Worm (Caenorhabditis elegans): ENCODE measurements around the gene nlp-69.

DNA sequence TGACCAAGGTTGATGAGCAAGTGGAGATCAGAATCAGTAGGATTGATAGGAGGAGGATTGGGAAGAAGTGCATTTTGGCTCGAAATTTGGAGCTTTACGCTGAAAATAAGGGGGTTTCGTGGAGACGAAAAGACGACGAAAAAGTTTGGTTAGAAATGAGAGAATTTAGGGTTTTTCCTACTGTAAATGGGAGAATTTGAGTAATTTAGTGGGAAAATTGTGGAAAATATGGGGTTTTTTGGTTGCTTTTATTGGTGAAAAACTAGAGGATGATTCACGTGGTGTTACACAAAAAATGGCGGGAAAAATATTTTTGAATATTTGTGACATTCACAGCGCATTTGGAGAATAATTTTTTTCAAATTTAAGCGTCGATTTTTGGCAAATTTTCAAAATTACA lies at the start of gene nlp-69:
- no peak for TF ChIP-seq elt-3 (tag; optimal IDR thresholded peaks at IDR 0.05)
- no peak for TF ChIP-seq lsy-2 (tag; optimal IDR thresholded peaks at IDR 0.05)
- no peak for TF ChIP-seq pha-4 (tag; optimal IDR thresholded peaks at IDR 0.05)
- no peak for TF ChIP-seq snpc-4 (tag; optimal IDR thresholded peaks at IDR 0.05)
- TF ChIP-seq lin-13 (tag; optimal IDR thresholded peaks at IDR 0.05): no peak
- no peak for TF ChIP-seq nhr-237 (tag; optimal IDR thresholded peaks at IDR 0.05)
- TF ChIP-seq nhr-2 (tag; optimal IDR thresholded peaks at IDR 0.05): no peak
- no peak for TF ChIP-seq ces-1 (GFP tag; optimal IDR thresholded peaks at IDR 0.05)
- no peak for TF ChIP-seq nhr-12 (tag; optimal IDR thresholded peaks at IDR 0.05)
- no peak for TF ChIP-seq hlh-1 (tag; optimal IDR thresholded peaks at IDR 0.05)
- TF ChIP-seq mep-1 (tag; optimal IDR thresholded peaks at IDR 0.05): no peak
- no peak for TF ChIP-seq ztf-11 (tag; optimal IDR thresholded peaks at IDR 0.05)
- TF ChIP-seq unc-62 (GFP tag; optimal IDR thresholded peaks at IDR 0.05): no peak
